Worm (Caenorhabditis elegans): Measurements from ENCODE around the gene M03E7.3.

M03E7.3 gene

ce11 chrV:5620040-5620439 lies 5.2 kb downstream of the M03E7.3 start, which contains the start of gene memb-2:
memb-2 (minus strand) TSS chrV:5620140.
- TF ChIP-seq tbx-11 (GFP tag; IDR thresholded peaks at IDR 0.05) (no peak), flt-1 (GFP tag; IDR thresholded peaks at IDR 0.05) (no peak), F13C5.2 (tag; optimal IDR thresholded peaks at IDR 0.05) (no peak), B0310.2 (tag; optimal IDR thresholded peaks at IDR 0.05) (no peak), tbx-37 (GFP tag; conservative IDR thresholded peaks at IDR 0.05) (no peak), hnd-1 (tag; optimal IDR thresholded peaks at IDR 0.05) (no peak), scrt-1 (GFP tag; IDR thresholded peaks at IDR 0.05) (no peak)

ce11 chrV:5621390-5621789 lies 6.6 kb downstream of the M03E7.3 start, which contains the start of gene M03E7.1:
M03E7.1 (plus strand) TSS chrV:5621690.
- TF ChIP-seq ceh-13 (GFP tag; optimal IDR thresholded peaks at IDR 0.05) (no peak), ets-7 (tag; optimal IDR thresholded peaks at IDR 0.05) (no peak), tra-4 (tag; optimal IDR thresholded peaks at IDR 0.05) (no peak), tbx-11 (GFP tag; IDR thresholded peaks at IDR 0.05) (no peak), hmbx-1 (tag; optimal IDR thresholded peaks at IDR 0.05) (no peak), B0310.2 (tag; optimal IDR thresholded peaks at IDR 0.05) (no peak), scrt-1 (GFP tag; IDR thresholded peaks at IDR 0.05) (no peak), hmg-4 (GFP tag; optimal IDR thresholded peaks at IDR 0.05) (no peak), aly-1 (tag; optimal IDR thresholded peaks at IDR 0.05) (no peak)

- TF ChIP-seq F13C5.2 (tag; optimal IDR thresholded peaks at IDR 0.05): no peak
Observed at ce11 chrV:5628014-5628413, 13.2 kb downstream of the M03E7.3 start.

ce11 chrV:5630792-5631191 lies 16.0 kb downstream of the M03E7.3 start, which contains the start of gene acy-4:
acy-4 (minus strand) TSS chrV:5630892.
- TF ChIP-seq ama-1 (optimal IDR thresholded peaks at IDR 0.05) (no peak), tbx-11 (GFP tag; IDR thresholded peaks at IDR 0.05) (no peak), hmbx-1 (tag; optimal IDR thresholded peaks at IDR 0.05) (no peak), scrt-1 (GFP tag; IDR thresholded peaks at IDR 0.05) (no peak), tra-4 (tag; optimal IDR thresholded peaks at IDR 0.05) (no peak), hnd-1 (tag; optimal IDR thresholded peaks at IDR 0.05) (no peak)

ce11 chrV:5634445-5634844 lies 19.6 kb downstream of the M03E7.3 start:
- TF ChIP-seq ets-7 (tag; optimal IDR thresholded peaks at IDR 0.05): no peak
- no peak for TF ChIP-seq F13C5.2 (tag; optimal IDR thresholded peaks at IDR 0.05)
- TF ChIP-seq tra-4 (tag; optimal IDR thresholded peaks at IDR 0.05): no peak
- TF ChIP-seq B0310.2 (tag; optimal IDR thresholded peaks at IDR 0.05): no peak
- TF ChIP-seq ceh-13 (GFP tag; optimal IDR thresholded peaks at IDR 0.05): no peak
- TF ChIP-seq ama-1 (optimal IDR thresholded peaks at IDR 0.05): no peak
- TF ChIP-seq hmbx-1 (tag; optimal IDR thresholded peaks at IDR 0.05): no peak
- no peak for TF ChIP-seq scrt-1 (GFP tag; IDR thresholded peaks at IDR 0.05)
- TF ChIP-seq tbx-11 (GFP tag; IDR thresholded peaks at IDR 0.05): no peak

ce11 chrV:5640072-5640471 lies 25.2 kb downstream of the M03E7.3 start:
- peak; percentile 64 for TF ChIP-seq pes-1 (GFP tag; IDR thresholded peaks at IDR 0.05)

ce11 chrV:5644171-5644570 lies 29.3 kb downstream of the M03E7.3 start, which contains the start of gene srx-117:
srx-117 (plus strand) TSS chrV:5644471.
- TF ChIP-seq hmg-4 (GFP tag; optimal IDR thresholded peaks at IDR 0.05) (no peak), ets-7 (tag; optimal IDR thresholded peaks at IDR 0.05) (no peak), B0310.2 (tag; optimal IDR thresholded peaks at IDR 0.05) (no peak)

ce11 chrV:5647359-5647758 lies 32.5 kb downstream of the M03E7.3 start, which contains the start of gene C14C11.4:
C14C11.4 (plus strand) TSS chrV:5647610.
- TF ChIP-seq tbx-11 (GFP tag; IDR thresholded peaks at IDR 0.05): no peak
- TF ChIP-seq hmg-4 (GFP tag; optimal IDR thresholded peaks at IDR 0.05): no peak
- no peak for TF ChIP-seq hmbx-1 (tag; optimal IDR thresholded peaks at IDR 0.05)
- no peak for TF ChIP-seq scrt-1 (GFP tag; IDR thresholded peaks at IDR 0.05)
- no peak for TF ChIP-seq sea-1 (GFP tag; conservative IDR thresholded peaks at IDR 0.05)
- no peak for TF ChIP-seq pes-1 (GFP tag; IDR thresholded peaks at IDR 0.05)
- TF ChIP-seq ets-7 (tag; optimal IDR thresholded peaks at IDR 0.05): no peak
- TF ChIP-seq ceh-36 (tag; optimal IDR thresholded peaks at IDR 0.05): no peak
- no peak for TF ChIP-seq ceh-13 (GFP tag; optimal IDR thresholded peaks at IDR 0.05)
- TF ChIP-seq F13C5.2 (tag; optimal IDR thresholded peaks at IDR 0.05): no peak
- no peak for TF ChIP-seq flt-1 (GFP tag; IDR thresholded peaks at IDR 0.05)
- TF ChIP-seq aly-1 (tag; optimal IDR thresholded peaks at IDR 0.05): no peak
- no peak for TF ChIP-seq tbx-37 (GFP tag; conservative IDR thresholded peaks at IDR 0.05)
- TF ChIP-seq tra-4 (tag; optimal IDR thresholded peaks at IDR 0.05): no peak
- TF ChIP-seq hnd-1 (tag; optimal IDR thresholded peaks at IDR 0.05): no peak
- no peak for TF ChIP-seq ama-1 (optimal IDR thresholded peaks at IDR 0.05)
- TF ChIP-seq B0310.2 (tag; optimal IDR thresholded peaks at IDR 0.05): no peak

ce11 chrV:5651905-5652304 lies 37.1 kb downstream of the M03E7.3 start:
- TF ChIP-seq pes-1 (GFP tag; IDR thresholded peaks at IDR 0.05): no peak
- no peak for TF ChIP-seq B0310.2 (tag; optimal IDR thresholded peaks at IDR 0.05)
- TF ChIP-seq tra-4 (tag; optimal IDR thresholded peaks at IDR 0.05): no peak
- no peak for TF ChIP-seq ets-7 (tag; optimal IDR thresholded peaks at IDR 0.05)
- no peak for TF ChIP-seq ceh-13 (GFP tag; optimal IDR thresholded peaks at IDR 0.05)
- no peak for TF ChIP-seq ceh-36 (tag; optimal IDR thresholded peaks at IDR 0.05)
- TF ChIP-seq hmg-4 (GFP tag; optimal IDR thresholded peaks at IDR 0.05): no peak
- TF ChIP-seq aly-1 (tag; optimal IDR thresholded peaks at IDR 0.05): no peak
- TF ChIP-seq ama-1 (optimal IDR thresholded peaks at IDR 0.05): no peak
- TF ChIP-seq hmbx-1 (tag; optimal IDR thresholded peaks at IDR 0.05): no peak
- TF ChIP-seq hnd-1 (tag; optimal IDR thresholded peaks at IDR 0.05): no peak
- TF ChIP-seq tbx-11 (GFP tag; IDR thresholded peaks at IDR 0.05): no peak
- no peak for TF ChIP-seq sea-1 (GFP tag; conservative IDR thresholded peaks at IDR 0.05)
- no peak for TF ChIP-seq flt-1 (GFP tag; IDR thresholded peaks at IDR 0.05)
- no peak for TF ChIP-seq scrt-1 (GFP tag; IDR thresholded peaks at IDR 0.05)
- TF ChIP-seq tbx-37 (GFP tag; conservative IDR thresholded peaks at IDR 0.05): no peak
- TF ChIP-seq F13C5.2 (tag; optimal IDR thresholded peaks at IDR 0.05): no peak

All from whole organism, early embryonic.